Worm (Caenorhabditis elegans) whole organism, early embryonic: ENCODE results near the gene sdz-38.

Source experiments
- B0310.2 ChIP-seq: sonication (generic microtip); optimal IDR thresholded peaks from 2 replicates; lab custom pipeline; 2016; ENCODE audit warnings: mild to moderate bottlenecking, missing genetic modification characterization, missing compliant biosample characterization
- aly-1 ChIP-seq: sonication (generic microtip); optimal IDR thresholded peaks from 2 replicates; lab custom pipeline; 2016; ENCODE audit warnings: missing genetic modification characterization, missing compliant biosample characterization
- ama-1 ChIP-seq: fragments of 150-350 bp; optimal IDR thresholded peaks from 2 replicates; lab custom pipeline; 2014
- ceh-36 ChIP-seq: sonication (generic microtip); optimal IDR thresholded peaks from 2 replicates; lab custom pipeline; 2016; ENCODE audit warnings: missing genetic modification characterization, inconsistent platforms, missing compliant biosample characterization
- flt-1 ChIP-seq: fragments of 200-800 bp; sonication (Bioruptor generic); IDR thresholded peaks from 2 replicates; pipeline ENCODE4 v1.3.6; 2022; ENCODE audit warnings: missing genetic modification characterization, missing compliant biosample characterization
- scrt-1 ChIP-seq: fragments of 200-800 bp; sonication (Bioruptor generic); IDR thresholded peaks from 2 replicates; pipeline ENCODE4 v1.3.6; 2022; ENCODE audit warnings: missing genetic modification characterization, missing compliant biosample characterization
- sea-1 ChIP-seq: fragments of 200-800 bp; sonication (Bioruptor generic); conservative IDR thresholded peaks from 2 replicates; pipeline ENCODE4 v1.3.6; 2022; ENCODE audit warnings: missing genetic modification characterization, missing compliant biosample characterization
- tbx-11 ChIP-seq: fragments of 200-800 bp; sonication (Bioruptor generic); IDR thresholded peaks from 2 replicates; pipeline ENCODE4 v1.3.6; 2022; ENCODE audit warnings: missing genetic modification characterization, missing compliant biosample characterization
- tra-4 ChIP-seq: sonication (generic microtip); optimal IDR thresholded peaks from 2 replicates; lab custom pipeline; 2017; ENCODE audit warnings: missing genetic modification characterization, missing compliant biosample characterization

DNA sequence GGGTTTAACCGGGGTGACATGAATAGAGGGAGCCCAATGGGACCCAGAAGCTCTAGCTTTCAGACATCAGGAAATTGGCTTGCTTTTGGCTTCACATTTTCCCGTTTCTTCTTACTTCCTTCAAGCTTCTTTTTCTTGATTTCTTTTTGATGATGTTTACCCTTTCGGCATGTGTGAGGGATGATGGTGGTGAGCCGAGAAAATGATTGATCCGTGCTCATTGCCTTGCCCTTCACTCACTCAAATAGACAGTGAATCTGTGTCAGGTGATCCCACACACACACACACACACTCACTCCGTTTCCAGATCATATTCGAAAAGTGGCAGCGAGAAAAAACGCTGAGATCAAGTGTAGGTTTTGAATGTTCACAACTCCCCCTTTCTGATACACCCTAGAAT, 13.0 kb upstream of the sdz-38 start:
- TF ChIP-seq ama-1 (lab: Kevin White, UChicago) = no peak
- no peak for TF ChIP-seq scrt-1 (GFP tag; lab: Robert Waterston, UW)
- TF ChIP-seq aly-1 = no peak
- TF ChIP-seq tra-4 (tag; lab: Kevin White, UChicago) = no peak
- TF ChIP-seq flt-1 = no peak
- TF ChIP-seq tbx-11 (GFP tag; lab: Robert Waterston, UW) = no peak
- no peak for TF ChIP-seq sea-1 (GFP tag; lab: Robert Waterston, UW)
- no peak for TF ChIP-seq B0310.2 (tag; lab: Kevin White, UChicago)
- TF ChIP-seq ceh-36 (tag; lab: Kevin White, UChicago) = no peak
